Worm (Caenorhabditis elegans) whole organism, L3 larva: ENCODE data around the gene T19D12.5.
A peak's percentile ranks its signal among the peaks of the same experiment; 100 is the strongest.

Source experiments
- ZK546.5 ChIP-seq: sonication (generic microtip); optimal IDR thresholded peaks from 2 replicates; lab custom pipeline; 2017; ENCODE audit warnings: missing biosample characterization, missing genetic modification characterization
- aly-2 ChIP-seq: fragments of 150-350 bp; optimal IDR thresholded peaks from 2 replicates; lab custom pipeline; 2014; ENCODE audit warnings: missing biosample characterization, missing genetic modification characterization
- ama-1 ChIP-seq: fragments of 150-350 bp; optimal IDR thresholded peaks from 2 replicates; lab custom pipeline; 2018
- ceh-28 ChIP-seq: fragments of 150-350 bp; optimal IDR thresholded peaks from 2 replicates; lab custom pipeline; 2014; ENCODE audit warnings: missing biosample characterization, missing genetic modification reagents, missing genetic modification characterization
- egl-27 ChIP-seq: sonication (generic microtip); optimal IDR thresholded peaks from 4 replicates; lab custom pipeline; 2017; ENCODE audit warnings: missing biosample characterization, missing genetic modification reagents, missing genetic modification characterization
- egl-5 ChIP-seq: fragments of 150-350 bp; optimal IDR thresholded peaks from 2 replicates; lab custom pipeline; 2017; ENCODE audit warnings: missing biosample characterization, missing genetic modification reagents, missing genetic modification characterization, inconsistent platforms
- elt-1 ChIP-seq: fragments of 150-350 bp; optimal IDR thresholded peaks from 2 replicates; lab custom pipeline; 2014; ENCODE audit warnings: missing biosample characterization, missing genetic modification characterization
- elt-2 ChIP-seq: sonication (generic microtip); optimal IDR thresholded peaks from 2 replicates; lab custom pipeline; 2016; ENCODE audit warnings: missing genetic modification reagents, mild to moderate bottlenecking, missing genetic modification characterization, missing compliant biosample characterization
- elt-3 ChIP-seq, 3 experiments: fragments of 150-350 bp in 1 of 3; sonication (generic microtip) in 2 of 3; optimal IDR thresholded peaks; 2 replicates in 2 of 3; 4 replicates in 1 of 3; lab custom pipeline; 2014 to 2017; ENCODE audit warnings: missing biosample characterization in 3 of 3, missing genetic modification characterization in 3 of 3
- eor-1 ChIP-seq, 2 experiments: fragments of 150-350 bp; optimal IDR thresholded peaks; 2 replicates each; lab custom pipeline; 2014 to 2018; ENCODE audit warnings: missing biosample characterization in 2 of 2, missing genetic modification characterization in 2 of 2
- fkh-10 ChIP-seq: sonication (generic microtip); optimal IDR thresholded peaks from 2 replicates; lab custom pipeline; 2017; ENCODE audit warnings: missing biosample characterization, missing genetic modification reagents, missing genetic modification characterization
- fos-1 ChIP-seq: fragments of 150-350 bp; optimal IDR thresholded peaks from 2 replicates; lab custom pipeline; 2014; ENCODE audit warnings: missing biosample characterization, missing genetic modification characterization
- hmg-11 ChIP-seq: sonication (generic microtip); optimal IDR thresholded peaks from 2 replicates; lab custom pipeline; 2016; ENCODE audit warnings: missing genetic modification characterization, missing compliant biosample characterization
- jun-1 ChIP-seq: fragments of 150-350 bp; optimal IDR thresholded peaks from 2 replicates; lab custom pipeline; 2014; ENCODE audit warnings: missing biosample characterization, missing genetic modification reagents, missing genetic modification characterization
- lin-15B ChIP-seq: fragments of 150-350 bp; optimal IDR thresholded peaks from 2 replicates; lab custom pipeline; 2014; ENCODE audit warnings: missing biosample characterization, missing genetic modification characterization
- lsy-12 ChIP-seq: sonication (generic microtip); optimal IDR thresholded peaks from 2 replicates; lab custom pipeline; 2016; ENCODE audit warnings: mild to moderate bottlenecking, missing genetic modification characterization, missing compliant biosample characterization
- mdl-1 ChIP-seq: fragments of 150-350 bp; optimal IDR thresholded peaks from 2 replicates; lab custom pipeline; 2014; ENCODE audit warnings: missing biosample characterization, missing genetic modification characterization
- mml-1 ChIP-seq: fragments of 150-350 bp; sonication (generic microtip); optimal IDR thresholded peaks from 3 replicates; lab custom pipeline; 2014; ENCODE audit warnings: missing biosample characterization, missing genetic modification characterization
- nfya-1 ChIP-seq: sonication (generic microtip); optimal IDR thresholded peaks from 2 replicates; lab custom pipeline; 2017; ENCODE audit warnings: missing genetic modification characterization, mild to moderate bottlenecking, missing compliant biosample characterization, antibody characterized with exemption, moderate library complexity; ENCODE audit not compliant: insufficient read depth
- nhr-11 ChIP-seq: fragments of 150-350 bp; optimal IDR thresholded peaks from 2 replicates; lab custom pipeline; 2014; ENCODE audit warnings: missing biosample characterization, missing genetic modification characterization
- nhr-12 ChIP-seq: fragments of 150-350 bp; optimal IDR thresholded peaks from 2 replicates; lab custom pipeline; 2014; ENCODE audit warnings: missing biosample characterization, missing genetic modification characterization
- nhr-23 ChIP-seq: fragments of 150-350 bp; optimal IDR thresholded peaks from 2 replicates; lab custom pipeline; 2014; ENCODE audit warnings: missing biosample characterization, missing genetic modification reagents, missing genetic modification characterization
- nhr-25 ChIP-seq: sonication (generic microtip); optimal IDR thresholded peaks from 2 replicates; lab custom pipeline; 2017; ENCODE audit warnings: missing biosample characterization, missing genetic modification characterization
- nhr-28 ChIP-seq: fragments of 150-350 bp; optimal IDR thresholded peaks from 2 replicates; lab custom pipeline; 2014; ENCODE audit warnings: missing biosample characterization, missing genetic modification characterization
- nhr-43 ChIP-seq: sonication (generic microtip); optimal IDR thresholded peaks from 2 replicates; lab custom pipeline; 2016; ENCODE audit warnings: mild to moderate bottlenecking, missing genetic modification characterization, missing compliant biosample characterization; ENCODE audit not compliant: poor library complexity, severe bottlenecking
- nhr-67 ChIP-seq: fragments of 150-350 bp; optimal IDR thresholded peaks from 2 replicates; lab custom pipeline; 2014; ENCODE audit warnings: missing biosample characterization, missing genetic modification characterization
- nhr-76 ChIP-seq: fragments of 150-350 bp; sonication (generic microtip); optimal IDR thresholded peaks from 5 replicates; lab custom pipeline; 2014; ENCODE audit warnings: missing biosample characterization, missing genetic modification characterization
- nhr-77 ChIP-seq: fragments of 150-350 bp; optimal IDR thresholded peaks from 2 replicates; lab custom pipeline; 2014; ENCODE audit warnings: missing biosample characterization, missing genetic modification characterization
- pha-4 ChIP-seq: fragments of 150-350 bp; optimal IDR thresholded peaks from 2 replicates; lab custom pipeline; 2014; ENCODE audit warnings: missing biosample characterization, missing genetic modification reagents, missing genetic modification characterization
- pqm-1 ChIP-seq: fragments of 150-350 bp; optimal IDR thresholded peaks from 2 replicates; lab custom pipeline; 2017; ENCODE audit warnings: missing biosample characterization, missing genetic modification characterization, inconsistent platforms
- sea-2 ChIP-seq: fragments of 150-350 bp; sonication (generic microtip); optimal IDR thresholded peaks from 4 replicates; lab custom pipeline; 2014; ENCODE audit warnings: missing biosample characterization, missing genetic modification reagents, missing genetic modification characterization
- skn-1 ChIP-seq: fragments of 150-350 bp; optimal IDR thresholded peaks from 2 replicates; lab custom pipeline; 2014; ENCODE audit warnings: missing biosample characterization, missing genetic modification characterization
- snpc-4 ChIP-seq: fragments of 150-350 bp; optimal IDR thresholded peaks from 2 replicates; lab custom pipeline; 2014; ENCODE audit warnings: missing biosample characterization, missing genetic modification characterization
- tbx-2 ChIP-seq: sonication (generic microtip); optimal IDR thresholded peaks from 2 replicates; lab custom pipeline; 2016; ENCODE audit warnings: mild to moderate bottlenecking, missing genetic modification characterization, missing compliant biosample characterization
- unc-39 ChIP-seq: sonication (generic microtip); optimal IDR thresholded peaks from 4 replicates; lab custom pipeline; 2017; ENCODE audit warnings: missing biosample characterization, missing genetic modification characterization
- zag-1 ChIP-seq: fragments of 150-350 bp; optimal IDR thresholded peaks from 2 replicates; lab custom pipeline; 2014; ENCODE audit warnings: missing biosample characterization, missing genetic modification characterization
- ztf-11 ChIP-seq: fragments of 150-350 bp; optimal IDR thresholded peaks from 2 replicates; lab custom pipeline; 2014; ENCODE audit warnings: missing biosample characterization, missing genetic modification characterization
- ztf-4 ChIP-seq: fragments of 150-350 bp; optimal IDR thresholded peaks from 2 replicates; lab custom pipeline; 2014; ENCODE audit warnings: missing biosample characterization, missing genetic modification characterization

T19D12.5 gene

DNA sequence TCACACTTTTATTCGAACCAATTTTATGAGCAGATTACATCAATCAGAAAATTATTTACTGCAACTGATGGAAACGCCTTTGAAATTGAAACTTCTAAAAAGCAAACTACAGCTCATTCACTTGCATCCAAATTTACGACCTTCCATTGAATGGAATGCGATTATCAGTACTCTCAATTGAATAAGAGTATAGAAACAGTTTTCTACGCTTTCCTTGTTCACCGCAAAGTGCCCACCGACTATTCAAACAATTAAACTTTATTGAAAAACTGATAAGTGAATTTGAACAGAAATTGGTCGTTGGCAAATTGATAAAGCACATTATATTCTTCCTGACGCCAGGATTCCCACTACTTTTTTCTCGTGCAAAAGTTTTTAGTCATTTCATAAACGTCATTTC is 29.9 kb upstream of the T19D12.5 start:
- TF ChIP-seq unc-39 = no peak
- peak; percentile 84 for TF ChIP-seq elt-2
- peak; percentile 39 for TF ChIP-seq pqm-1

ce11 chrII:6663799-6664198 is 27.8 kb upstream of the T19D12.5 start:
- no peak for TF ChIP-seq ztf-11
- no peak for TF ChIP-seq nhr-25 (tag; lab: Kevin White, UChicago)
- no peak for TF ChIP-seq skn-1
- no peak for TF ChIP-seq elt-3 (tag; optimal IDR thresholded peaks at IDR 0.05; lab: Kevin White, UChicago)
- peak; percentile 39 for TF ChIP-seq elt-2
- no peak for TF ChIP-seq sea-2 (GFP tag; lab: Kevin White, UChicago)
- TF ChIP-seq tbx-2 = no peak
- TF ChIP-seq mml-1 (tag; lab: Kevin White, UChicago) = no peak
- TF ChIP-seq pha-4 (tag; lab: Kevin White, UChicago) = peak; percentile 4
- no peak for TF ChIP-seq fos-1 (tag; lab: Kevin White, UChicago)
- no peak for TF ChIP-seq lsy-12 (tag; lab: Kevin White, UChicago)
- no peak for TF ChIP-seq nhr-43 (tag; lab: Kevin White, UChicago)

DNA sequence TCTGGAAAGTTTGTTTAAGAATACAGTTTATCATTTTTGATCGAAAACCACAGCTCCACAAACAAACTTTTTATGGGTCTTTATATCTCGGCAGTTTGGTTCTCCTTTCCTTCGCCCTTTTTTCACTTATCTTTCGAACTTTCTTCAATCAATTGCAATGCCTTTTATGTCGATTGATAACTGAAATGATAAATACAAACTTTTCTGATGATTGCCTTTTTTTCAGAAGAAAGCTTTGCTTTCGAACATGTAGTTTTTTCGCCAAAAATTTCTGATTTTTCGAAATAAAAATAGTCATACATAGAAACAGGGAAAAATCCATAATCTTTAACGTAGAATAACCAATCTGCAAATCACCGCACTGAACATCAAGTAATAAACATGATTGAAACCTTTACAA is 25.2 kb upstream of the T19D12.5 start, which contains the start of gene T19D12.2:
Gene T19D12.2 (plus strand): TSS at position 125 of the 400 bp plus-strand sequence.
- TF ChIP-seq jun-1 (tag; lab: Kevin White, UChicago) (no peak), eor-1 (tag; optimal IDR thresholded peaks at IDR 0.05; lab: Kevin White, UChicago) (no peak), hmg-11 (tag; lab: Kevin White, UChicago) (no peak), skn-1 (no peak), nhr-77 (no peak), nhr-43 (tag; lab: Kevin White, UChicago) (no peak), fos-1 (tag; lab: Kevin White, UChicago) (no peak), mdl-1 (no peak), elt-2 (peak; percentile 79)

DNA sequence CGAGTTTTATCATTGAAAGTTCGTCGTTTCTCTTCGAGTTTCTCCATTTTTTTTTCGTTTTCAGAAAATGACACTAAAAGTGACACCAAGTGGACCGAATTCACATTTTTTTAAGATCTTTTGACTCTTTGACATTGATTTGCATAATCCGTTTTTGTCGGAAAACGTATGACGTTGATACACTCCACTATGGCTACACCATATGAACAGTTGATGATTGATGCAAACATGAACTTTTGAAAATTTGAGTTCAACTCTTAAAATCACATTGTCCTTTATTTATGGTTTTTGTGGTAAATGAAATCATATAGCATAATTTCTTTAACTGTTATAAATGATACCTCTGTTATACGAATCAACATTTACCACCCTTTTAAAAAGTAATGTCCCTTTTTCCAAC is 22.7 kb upstream of the T19D12.5 start, which contains the start of gene T19D12.10:
Gene T19D12.10 (minus strand): TSS at position 101 of the 400 bp plus-strand sequence.
- TF ChIP-seq ama-1 (lab: Kevin White, UChicago) (no peak), nhr-76 (tag; lab: Kevin White, UChicago) (no peak), nhr-28 (tag; lab: Kevin White, UChicago) (no peak), aly-2 (tag; lab: Kevin White, UChicago) (no peak), elt-3 (tag; optimal IDR thresholded peaks at IDR 0.05; lab: Kevin White, UChicago) (no peak), lin-15B (tag; lab: Kevin White, UChicago) (no peak), sea-2 (GFP tag; lab: Kevin White, UChicago) (no peak), ceh-28 (tag; lab: Kevin White, UChicago) (no peak), elt-1 (no peak), ZK546.5 (tag; lab: Kevin White, UChicago) (no peak), egl-27 (tag; lab: Kevin White, UChicago) (no peak), tbx-2 (no peak), nhr-25 (tag; lab: Kevin White, UChicago) (no peak)
- TF ChIP-seq, all 47 proteins: peak for 0

DNA sequence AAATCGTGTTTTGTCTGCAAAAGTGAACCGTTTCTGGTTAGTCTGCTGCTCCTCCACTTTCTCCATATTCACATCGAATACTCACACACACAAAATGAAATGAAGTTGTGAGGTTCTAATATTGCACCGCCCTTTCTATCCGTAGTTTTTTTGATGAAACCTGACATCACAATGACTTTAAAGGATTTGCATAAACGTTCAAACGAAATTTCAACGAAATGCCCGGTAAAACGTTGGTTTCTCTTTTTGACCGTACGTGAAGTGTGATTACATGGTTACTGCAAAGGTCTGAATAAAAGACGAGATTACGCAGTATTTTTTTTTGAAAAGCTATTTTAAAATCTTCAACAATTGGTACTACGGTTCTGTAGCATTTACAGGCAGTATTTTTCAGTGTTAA is 18.2 kb upstream of the T19D12.5 start, which contains the start of gene T19D12.9:
Gene T19D12.9 (minus strand): TSS at position 101 of the 400 bp plus-strand sequence.
- TF ChIP-seq ztf-11 (no peak), nhr-77 (no peak), nhr-25 (tag; lab: Kevin White, UChicago) (no peak), nhr-67 (tag; lab: Kevin White, UChicago) (no peak), nhr-12 (tag; lab: Kevin White, UChicago) (no peak), mdl-1 (no peak), lsy-12 (tag; lab: Kevin White, UChicago) (no peak), nhr-11 (tag; lab: Kevin White, UChicago) (no peak), ama-1 (lab: Kevin White, UChicago) (no peak), nhr-28 (tag; lab: Kevin White, UChicago) (no peak), lin-15B (tag; lab: Kevin White, UChicago) (no peak)

DNA sequence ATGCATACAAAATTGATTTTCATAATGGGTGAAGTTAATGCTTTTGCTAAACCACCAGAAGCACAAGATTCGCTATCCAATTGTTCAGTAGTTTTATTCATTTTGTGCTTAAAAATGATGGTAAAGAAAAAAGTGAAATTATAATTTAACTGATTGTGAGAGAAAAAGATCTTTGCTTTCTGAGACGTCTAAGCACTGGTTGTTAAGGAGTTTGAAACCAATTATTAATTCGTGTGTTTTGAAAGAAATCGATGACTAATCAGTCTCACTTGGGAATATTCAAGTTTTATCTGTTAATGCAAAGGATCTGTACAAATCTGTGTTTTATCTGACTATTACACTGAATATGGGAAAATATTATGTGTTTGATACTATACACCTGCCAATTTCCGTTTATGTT is 15.7 kb upstream of the T19D12.5 start, which contains the start of gene sra-26:
Gene sra-26 (minus strand): TSS at position 101 of the 400 bp plus-strand sequence.
- TF ChIP-seq mdl-1 (no peak), ZK546.5 (tag; lab: Kevin White, UChicago) (no peak), egl-5 (no peak), nhr-77 (no peak), nhr-11 (tag; lab: Kevin White, UChicago) (no peak), lsy-12 (tag; lab: Kevin White, UChicago) (no peak), fkh-10 (no peak), fos-1 (tag; lab: Kevin White, UChicago) (no peak), snpc-4 (tag; lab: Kevin White, UChicago) (no peak), zag-1 (tag; lab: Kevin White, UChicago) (no peak), skn-1 (no peak), ztf-4 (tag; lab: Kevin White, UChicago) (no peak), nhr-25 (tag; lab: Kevin White, UChicago) (no peak), ztf-11 (no peak), elt-3 (tag; optimal IDR thresholded peaks at IDR 0.05; lab: Kevin White, UChicago) (no peak), nhr-76 (tag; lab: Kevin White, UChicago) (no peak), nhr-43 (tag; lab: Kevin White, UChicago) (no peak), aly-2 (tag; lab: Kevin White, UChicago) (no peak), nhr-23 (tag; lab: Kevin White, UChicago) (no peak), nfya-1 (no peak)
- TF ChIP-seq, all 47 proteins: peak for 0
